Worm (Caenorhabditis elegans) whole organism, L1 larva: ENCODE data around the gene Y108G3AL.2.

ENCODE experiments used
- C04F5.9 ChIP-seq: sonication (generic microtip); optimal IDR thresholded peaks from 2 replicates; lab custom pipeline; 2016; ENCODE audit warnings: missing genetic modification characterization, missing compliant biosample characterization
- C16A3.4 ChIP-seq: fragments of 150-350 bp; optimal IDR thresholded peaks from 2 replicates; lab custom pipeline; 2014; ENCODE audit warnings: missing biosample characterization, missing genetic modification characterization
- F16B12.6 ChIP-seq: fragments of 150-350 bp; optimal IDR thresholded peaks from 2 replicates; lab custom pipeline; 2014; ENCODE audit warnings: missing biosample characterization, missing genetic modification characterization
- blmp-1 ChIP-seq: fragments of 150-350 bp; optimal IDR thresholded peaks from 2 replicates; lab custom pipeline; 2014; ENCODE audit warnings: missing biosample characterization, missing genetic modification characterization
- ceh-63 ChIP-seq: fragments of 200-800 bp; sonication (Bioruptor generic); optimal IDR thresholded peaks from 2 replicates; lab custom pipeline; 2018; ENCODE audit warnings: mild to moderate bottlenecking, missing genetic modification characterization, missing compliant biosample characterization
- ceh-8 ChIP-seq: fragments of 200-800 bp; sonication (Bioruptor generic); optimal IDR thresholded peaks from 2 replicates; lab custom pipeline; 2018; ENCODE audit warnings: mild to moderate bottlenecking, missing genetic modification characterization, moderate library complexity, missing compliant biosample characterization
- ceh-90 ChIP-seq: sonication (generic microtip); optimal IDR thresholded peaks from 2 replicates; lab custom pipeline; 2016; ENCODE audit warnings: missing genetic modification characterization, missing compliant biosample characterization
- dpl-1 ChIP-seq, 3 experiments: fragments of 150-350 bp in 2 of 3; sonication (generic microtip) in 1 of 3; optimal IDR thresholded peaks; 2 replicates each; lab custom pipeline; 2014 to 2017; ENCODE audit warnings: missing biosample characterization in 3 of 3, missing genetic modification characterization in 3 of 3, missing genetic modification reagents in 3 of 3
- dsc-1 ChIP-seq: sonication (generic microtip); optimal IDR thresholded peaks from 2 replicates; lab custom pipeline; 2016; ENCODE audit warnings: mild to moderate bottlenecking, missing genetic modification characterization, missing compliant biosample characterization
- efl-1 ChIP-seq, 4 experiments: fragments of 150-350 bp; optimal IDR thresholded peaks in 3 of 4; peaks in 1 of 4; 1 replicate in 1 of 4; 2 replicates in 3 of 4; lab custom pipeline; 2014; ENCODE audit warnings: missing biosample characterization in 2 of 4, missing genetic modification characterization in 2 of 4, missing genetic modification reagents in 2 of 4
- egl-27 ChIP-seq, 2 experiments: fragments of 150-350 bp in 1 of 2; sonication (generic microtip); optimal IDR thresholded peaks; 3 replicates each; lab custom pipeline; 2017 to 2018; ENCODE audit warnings: missing biosample characterization in 2 of 2, missing genetic modification characterization in 2 of 2, missing genetic modification reagents in 2 of 2
- elt-2 ChIP-seq: sonication (generic microtip); optimal IDR thresholded peaks from 2 replicates; lab custom pipeline; 2016; ENCODE audit warnings: missing genetic modification characterization, mild to moderate bottlenecking, inconsistent platforms, missing compliant biosample characterization, missing genetic modification reagents
- elt-3 ChIP-seq, 6 experiments: fragments of 150-350 bp in 1 of 6; sonication (generic microtip); optimal IDR thresholded peaks; 2 replicates each; lab custom pipeline; 2017 to 2018; ENCODE audit warnings: missing biosample characterization in 6 of 6, missing genetic modification characterization in 6 of 6, inconsistent platforms in 1 of 6
- fkh-4 ChIP-seq: sonication (generic microtip); optimal IDR thresholded peaks from 2 replicates; lab custom pipeline; 2016; ENCODE audit warnings: missing compliant biosample characterization, missing genetic modification characterization, borderline replicate concordance
- fkh-8 ChIP-seq: sonication (generic microtip); optimal IDR thresholded peaks from 2 replicates; lab custom pipeline; 2016; ENCODE audit warnings: mild to moderate bottlenecking, missing genetic modification characterization, missing compliant biosample characterization
- fos-1 ChIP-seq: fragments of 150-350 bp; optimal IDR thresholded peaks from 2 replicates; lab custom pipeline; 2014; ENCODE audit warnings: missing biosample characterization, missing genetic modification characterization
- grh-1 ChIP-seq: fragments of 200-800 bp; sonication (Bioruptor generic); IDR thresholded peaks from 2 replicates; pipeline ENCODE4 v1.3.6; 2022; ENCODE audit warnings: missing genetic modification reagents, missing genetic modification characterization, missing compliant biosample characterization
- irx-1 ChIP-seq: sonication (generic microtip); optimal IDR thresholded peaks from 2 replicates; lab custom pipeline; 2016; ENCODE audit warnings: missing genetic modification characterization, missing compliant biosample characterization
- isw-1 ChIP-seq: fragments of 200-800 bp; sonication (Bioruptor generic); IDR thresholded peaks from 2 replicates; pipeline ENCODE4 v1.3.6; 2022; ENCODE audit warnings: missing genetic modification characterization, missing compliant biosample characterization
- jun-1 ChIP-seq: fragments of 150-350 bp; optimal IDR thresholded peaks from 2 replicates; lab custom pipeline; 2014; ENCODE audit warnings: missing biosample characterization, missing genetic modification reagents, missing genetic modification characterization
- lin-35 ChIP-seq, 2 experiments: fragments of 150-350 bp; optimal IDR thresholded peaks; 2 replicates each; lab custom pipeline; 2014; ENCODE audit warnings: missing biosample characterization in 2 of 2, missing genetic modification characterization in 2 of 2, missing genetic modification reagents in 2 of 2
- lin-39 ChIP-seq: fragments of 150-350 bp; optimal IDR thresholded peaks from 2 replicates; lab custom pipeline; 2014; ENCODE audit warnings: missing biosample characterization, missing genetic modification reagents, missing genetic modification characterization
- lsy-2 ChIP-seq, 2 experiments: fragments of 150-350 bp; optimal IDR thresholded peaks; 2 replicates each; lab custom pipeline; 2014; ENCODE audit warnings: missing biosample characterization in 2 of 2, missing genetic modification characterization in 2 of 2
- mdl-1 ChIP-seq, 2 experiments: fragments of 150-350 bp; optimal IDR thresholded peaks; 2 replicates each; lab custom pipeline; 2014 to 2017; ENCODE audit warnings: missing biosample characterization in 2 of 2, missing genetic modification characterization in 2 of 2, inconsistent platforms in 1 of 2
- mep-1 ChIP-seq: fragments of 150-350 bp; optimal IDR thresholded peaks from 2 replicates; lab custom pipeline; 2014; ENCODE audit warnings: missing biosample characterization, missing genetic modification characterization
- nhr-11 ChIP-seq: fragments of 150-350 bp; optimal IDR thresholded peaks from 2 replicates; lab custom pipeline; 2014; ENCODE audit warnings: missing biosample characterization, missing genetic modification characterization
- nhr-12 ChIP-seq: sonication (generic microtip); optimal IDR thresholded peaks from 2 replicates; lab custom pipeline; 2017; ENCODE audit warnings: missing biosample characterization, missing genetic modification characterization
- nhr-20 ChIP-seq: sonication (generic microtip); optimal IDR thresholded peaks from 2 replicates; lab custom pipeline; 2016; ENCODE audit warnings: mild to moderate bottlenecking, missing genetic modification characterization, missing compliant biosample characterization
- nhr-47 ChIP-seq: sonication (generic microtip); optimal IDR thresholded peaks from 2 replicates; lab custom pipeline; 2016; ENCODE audit warnings: mild to moderate bottlenecking, missing genetic modification characterization, moderate library complexity, missing compliant biosample characterization
- nhr-71 ChIP-seq: sonication (generic microtip); optimal IDR thresholded peaks from 2 replicates; lab custom pipeline; 2016; ENCODE audit warnings: mild to moderate bottlenecking, missing genetic modification characterization, moderate library complexity, missing compliant biosample characterization
- nhr-77 ChIP-seq: fragments of 150-350 bp; optimal IDR thresholded peaks from 2 replicates; lab custom pipeline; 2014; ENCODE audit warnings: missing biosample characterization, missing genetic modification characterization
- nhr-84 ChIP-seq: sonication (generic microtip); optimal IDR thresholded peaks from 2 replicates; lab custom pipeline; 2017; ENCODE audit warnings: missing biosample characterization, missing genetic modification characterization
- nhr-85 ChIP-seq: sonication (generic microtip); peaks from one replicate; lab custom pipeline; 2016; ENCODE audit warnings: missing genetic modification characterization, inconsistent platforms, missing compliant biosample characterization
- nhr-90 ChIP-seq: sonication (generic microtip); optimal IDR thresholded peaks from 2 replicates; lab custom pipeline; 2016; ENCODE audit warnings: mild to moderate bottlenecking, missing genetic modification characterization, missing compliant biosample characterization; ENCODE audit not compliant: poor library complexity
- pax-3 ChIP-seq: fragments of 200-800 bp; sonication (Bioruptor generic); optimal IDR thresholded peaks from 2 replicates; lab custom pipeline; 2018; ENCODE audit warnings: mild to moderate bottlenecking, missing genetic modification characterization, moderate library complexity, missing compliant biosample characterization
- pqm-1 ChIP-seq: sonication (generic microtip); optimal IDR thresholded peaks from 3 replicates; lab custom pipeline; 2017; ENCODE audit warnings: missing biosample characterization, missing genetic modification characterization
- rnt-1 ChIP-seq: sonication (generic microtip); optimal IDR thresholded peaks from 2 replicates; lab custom pipeline; 2016; ENCODE audit warnings: mild to moderate bottlenecking, missing genetic modification characterization, moderate library complexity, missing compliant biosample characterization
- skn-1 ChIP-seq: fragments of 150-350 bp; optimal IDR thresholded peaks from 2 replicates; lab custom pipeline; 2014; ENCODE audit warnings: missing biosample characterization, missing genetic modification characterization
- snu-23 ChIP-seq: sonication (generic microtip); optimal IDR thresholded peaks from 2 replicates; lab custom pipeline; 2016; ENCODE audit warnings: missing genetic modification characterization, missing compliant biosample characterization
- sox-4 ChIP-seq: sonication (generic microtip); optimal IDR thresholded peaks from 2 replicates; lab custom pipeline; 2016; ENCODE audit warnings: missing genetic modification characterization, missing compliant biosample characterization
- sup-37 ChIP-seq: fragments of 200-800 bp; sonication (Bioruptor generic); optimal IDR thresholded peaks from 2 replicates; lab custom pipeline; 2018; ENCODE audit warnings: mild to moderate bottlenecking, missing genetic modification characterization, missing compliant biosample characterization
- unc-86 ChIP-seq: sonication (generic microtip); optimal IDR thresholded peaks from 2 replicates; lab custom pipeline; 2016; ENCODE audit warnings: missing genetic modification characterization, missing compliant biosample characterization
- unc-98 ChIP-seq: fragments of 200-800 bp; sonication (Bioruptor generic); IDR thresholded peaks from 2 replicates; pipeline ENCODE4 v1.3.6; 2022; ENCODE audit warnings: missing genetic modification characterization, missing compliant biosample characterization
- xbp-1 ChIP-seq: sonication (generic microtip); optimal IDR thresholded peaks from 2 replicates; lab custom pipeline; 2016; ENCODE audit warnings: missing genetic modification characterization, missing compliant biosample characterization
- zag-1 ChIP-seq: fragments of 150-350 bp; optimal IDR thresholded peaks from 2 replicates; lab custom pipeline; 2014; ENCODE audit warnings: missing biosample characterization, missing genetic modification characterization
- zip-4 ChIP-seq: fragments of 200-800 bp; sonication (Bioruptor generic); optimal IDR thresholded peaks from 2 replicates; lab custom pipeline; 2018; ENCODE audit warnings: mild to moderate bottlenecking, missing genetic modification characterization, moderate library complexity, missing compliant biosample characterization

Y108G3AL.2 gene

DNA sequence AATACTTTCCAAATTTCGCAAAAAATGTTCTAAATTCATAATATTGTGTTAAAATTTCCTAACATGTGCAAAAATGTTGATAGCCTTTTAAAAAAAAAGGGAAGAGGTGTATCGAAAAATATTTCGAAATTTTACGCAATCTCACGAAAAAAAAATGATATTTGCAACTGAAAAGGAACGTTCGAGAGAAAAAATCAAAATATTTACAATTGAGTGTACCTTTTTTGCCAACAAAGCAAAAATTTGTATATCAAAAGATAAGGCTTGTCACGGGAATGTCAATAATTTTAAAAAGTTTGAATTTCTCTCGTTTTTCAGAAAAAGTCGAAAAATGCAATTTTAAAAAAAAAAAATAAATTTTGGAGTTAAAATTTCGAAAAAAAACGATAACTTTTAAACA is 43.3 kb upstream of the Y108G3AL.2 start (continued):
- TF ChIP-seq dsc-1 (tag; lab: Kevin White, UChicago) (no peak), nhr-71 (tag; lab: Kevin White, UChicago) (peak; percentile 5), zip-4 (GFP tag; lab: Kevin White, UChicago) (peak; percentile 69), jun-1 (no peak), zag-1 (tag; lab: Kevin White, UChicago) (no peak), nhr-84 (tag; lab: Kevin White, UChicago) (no peak), lin-35 (GFP tag; optimal IDR thresholded peaks at IDR 0.05; lab: Kevin White, UChicago) (no peak), nhr-90 (tag; lab: Kevin White, UChicago) (no peak), nhr-77 (tag; lab: Kevin White, UChicago) (no peak), sup-37 (GFP tag; lab: Kevin White, UChicago) (no peak)
- TF ChIP-seq, all 84 proteins: peak for 5

DNA sequence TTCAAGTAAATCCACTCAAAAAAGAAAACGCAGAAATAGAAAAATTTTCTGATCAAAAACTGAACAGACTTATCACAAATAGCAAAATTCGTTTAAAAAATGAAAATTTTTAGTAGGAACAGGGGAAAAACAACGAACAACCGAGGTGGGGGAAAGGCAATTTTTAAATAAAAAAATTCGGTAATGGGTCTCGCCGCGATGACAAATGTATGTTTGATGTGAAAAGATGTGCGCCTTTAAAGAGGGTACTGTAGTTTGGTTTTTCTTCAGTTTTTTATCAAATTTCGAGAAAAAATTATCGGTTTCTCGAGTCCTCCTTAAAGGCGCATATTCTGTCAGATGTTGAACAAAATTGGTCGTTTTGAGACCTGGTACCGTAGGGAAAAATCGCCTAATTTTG is 42.9 kb upstream of the Y108G3AL.2 start:
- TF ChIP-seq efl-1 (optimal IDR thresholded peaks at IDR 0.05; lab: Kevin White, UChicago) (no peak), efl-1 (GFP tag; optimal IDR thresholded peaks at IDR 0.05 in 1 of 2; lab: Kevin White, UChicago) (peak in 1 of 2 experiments; percentile 75), C16A3.4 (no peak)
- TF ChIP-seq, all 84 proteins: peak for 1

DNA sequence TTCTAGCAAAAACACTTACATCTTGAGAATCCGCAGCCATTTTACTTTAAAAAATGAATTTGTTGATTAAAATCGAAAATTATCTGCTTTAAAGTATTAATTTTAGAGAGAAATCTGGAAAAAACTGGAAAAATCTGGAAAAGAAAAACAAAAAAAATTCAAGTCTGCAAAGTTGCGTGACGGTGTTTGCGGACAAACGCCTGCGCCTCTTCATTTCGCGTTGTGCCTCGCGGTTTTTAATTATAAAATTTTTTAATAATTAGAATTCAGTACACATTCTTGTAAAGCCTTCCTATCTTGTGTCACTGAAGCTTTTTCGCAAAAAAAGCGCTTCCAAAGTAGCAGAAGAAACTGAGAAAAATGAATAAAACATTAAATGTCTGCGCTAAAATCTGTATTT is 40.2 kb upstream of the Y108G3AL.2 start, which contains the start of gene W03F9.1:
Gene W03F9.1 (minus strand): TSS at position 109 of the 400 bp plus-strand sequence.
- TF ChIP-seq zip-4 (GFP tag; lab: Kevin White, UChicago), result peak; percentile 11
- TF ChIP-seq unc-86 (tag; lab: Kevin White, UChicago), result peak; percentile 71
- TF ChIP-seq F16B12.6, result peak; percentile 96
- TF ChIP-seq grh-1 (GFP tag; lab: Robert Waterston, UW), result 0 out of 2 replicates have a peak, but pooled peaks have one; percentile 17
- TF ChIP-seq efl-1 (optimal IDR thresholded peaks at IDR 0.05; lab: Kevin White, UChicago), result peak; percentile 45 to 65
- peak; percentile 73 to 95 for TF ChIP-seq efl-1 (GFP tag; optimal IDR thresholded peaks at IDR 0.05 in 1 of 2; lab: Kevin White, UChicago)
- TF ChIP-seq dsc-1 (tag; lab: Kevin White, UChicago), result peak; percentile 85
- peak; percentile 78 for TF ChIP-seq snu-23 (GFP tag; lab: Kevin White, UChicago)
- no peak for TF ChIP-seq elt-3 (tag; optimal IDR thresholded peaks at IDR 0.05; lab: Kevin White, UChicago)
- peak; percentile 55 for TF ChIP-seq C04F5.9
- peak; percentile 50 for TF ChIP-seq sox-4 (tag; lab: Kevin White, UChicago)
- no peak for TF ChIP-seq unc-98
- peak; percentile 48 for TF ChIP-seq fkh-8 (tag; lab: Kevin White, UChicago)
- peak; percentile 69 for TF ChIP-seq xbp-1
- TF ChIP-seq lsy-2 (tag; optimal IDR thresholded peaks at IDR 0.05; lab: Kevin White, UChicago), result peak; percentile 59 to 79
- peak; percentile 53 for TF ChIP-seq rnt-1 (tag; lab: Kevin White, UChicago)
- TF ChIP-seq fos-1, result no peak
- peak; percentile 41 to 57 for TF ChIP-seq lin-35 (GFP tag; optimal IDR thresholded peaks at IDR 0.05; lab: Kevin White, UChicago)
- TF ChIP-seq skn-1, result peak; percentile 69
- TF ChIP-seq C16A3.4, result peak; percentile 21
- no peak for TF ChIP-seq mdl-1 (tag; optimal IDR thresholded peaks at IDR 0.05; lab: Kevin White, UChicago)
- peak; percentile 96 for TF ChIP-seq mep-1 (tag; lab: Kevin White, UChicago)
- peak; percentile 73 for TF ChIP-seq nhr-90 (tag; lab: Kevin White, UChicago)
- TF ChIP-seq nhr-71 (tag; lab: Kevin White, UChicago), result peak; percentile 82
- peak; percentile 30 for TF ChIP-seq fkh-4 (tag; lab: Kevin White, UChicago)
- no peak for TF ChIP-seq zag-1 (tag; lab: Kevin White, UChicago)
- TF ChIP-seq nhr-47 (tag; lab: Kevin White, UChicago), result peak; percentile 85
- peak; percentile 78 for TF ChIP-seq ceh-8 (GFP tag; lab: Kevin White, UChicago)
- peak; percentile 77 for TF ChIP-seq lin-39 (tag; lab: Kevin White, UChicago)
- TF ChIP-seq blmp-1 (tag; lab: Kevin White, UChicago), result peak; percentile 37
- peak; percentile 42 to 70 (median 64) for TF ChIP-seq dpl-1 (GFP tag; optimal IDR thresholded peaks at IDR 0.05; lab: Kevin White, UChicago)
- TF ChIP-seq elt-2, result peak; percentile 26
- no peak for TF ChIP-seq pqm-1
- TF ChIP-seq egl-27 (tag; optimal IDR thresholded peaks at IDR 0.05; lab: Kevin White, UChicago), result no peak
- peak; percentile 7 for TF ChIP-seq pax-3 (tag; lab: Kevin White, UChicago)
- TF ChIP-seq ceh-90, result no peak
- TF ChIP-seq nhr-20, result peak; percentile 69
- TF ChIP-seq ceh-63 (GFP tag; lab: Kevin White, UChicago), result no peak
- TF ChIP-seq isw-1 (GFP tag; lab: Robert Waterston, UW), result peak; percentile 62
- peak; percentile 83 for TF ChIP-seq irx-1 (tag; lab: Kevin White, UChicago)
- no peak for TF ChIP-seq nhr-12 (tag; lab: Kevin White, UChicago)
- peak; percentile 21 for TF ChIP-seq nhr-11 (tag; lab: Kevin White, UChicago)
- peak; percentile 33 for TF ChIP-seq nhr-85 (tag; lab: Kevin White, UChicago)
